Worm (Caenorhabditis elegans) whole organism, L1 larva: ENCODE data around the gene T12B5.15.

Source experiments
- C04F5.9 ChIP-seq: sonication (generic microtip); optimal IDR thresholded peaks from 2 replicates; lab custom pipeline; 2016; ENCODE audit warnings: missing genetic modification characterization, missing compliant biosample characterization
- C16A3.4 ChIP-seq: fragments of 150-350 bp; optimal IDR thresholded peaks from 2 replicates; lab custom pipeline; 2014; ENCODE audit warnings: missing biosample characterization, missing genetic modification characterization
- C34B4.2 ChIP-seq: sonication (generic microtip); optimal IDR thresholded peaks from 2 replicates; lab custom pipeline; 2017; ENCODE audit warnings: mild to moderate bottlenecking, missing genetic modification characterization, missing compliant biosample characterization
- F16B12.6 ChIP-seq: fragments of 150-350 bp; optimal IDR thresholded peaks from 2 replicates; lab custom pipeline; 2014; ENCODE audit warnings: missing biosample characterization, missing genetic modification characterization
- alr-1 ChIP-seq: fragments of 200-800 bp; sonication (Bioruptor generic); optimal IDR thresholded peaks from 2 replicates; lab custom pipeline; 2018; ENCODE audit warnings: borderline replicate concordance, mild to moderate bottlenecking, missing genetic modification characterization, missing compliant biosample characterization
- aly-2 ChIP-seq: fragments of 150-350 bp; optimal IDR thresholded peaks from 2 replicates; lab custom pipeline; 2014; ENCODE audit warnings: missing biosample characterization, missing genetic modification characterization
- blmp-1 ChIP-seq: fragments of 150-350 bp; optimal IDR thresholded peaks from 2 replicates; lab custom pipeline; 2014; ENCODE audit warnings: missing biosample characterization, missing genetic modification characterization
- ceh-63 ChIP-seq: fragments of 200-800 bp; sonication (Bioruptor generic); optimal IDR thresholded peaks from 2 replicates; lab custom pipeline; 2018; ENCODE audit warnings: mild to moderate bottlenecking, missing genetic modification characterization, missing compliant biosample characterization
- ceh-82 ChIP-seq, 3 experiments: fragments of 150-350 bp in 1 of 3; sonication (generic microtip) in 2 of 3; optimal IDR thresholded peaks; 2 replicates each; lab custom pipeline; 2014 to 2017; ENCODE audit warnings: missing biosample characterization in 3 of 3, missing genetic modification characterization in 3 of 3
- ceh-88 ChIP-seq: fragments of 200-800 bp; sonication (Bioruptor generic); IDR thresholded peaks from 2 replicates; pipeline ENCODE4 v1.3.6; 2022; ENCODE audit warnings: missing genetic modification characterization, missing compliant biosample characterization
- ceh-90 ChIP-seq: sonication (generic microtip); optimal IDR thresholded peaks from 2 replicates; lab custom pipeline; 2016; ENCODE audit warnings: missing genetic modification characterization, missing compliant biosample characterization
- dpl-1 ChIP-seq, 3 experiments: fragments of 150-350 bp in 2 of 3; sonication (generic microtip) in 1 of 3; optimal IDR thresholded peaks; 2 replicates each; lab custom pipeline; 2014 to 2017; ENCODE audit warnings: missing biosample characterization in 3 of 3, missing genetic modification characterization in 3 of 3, missing genetic modification reagents in 3 of 3
- efl-1 ChIP-seq, 4 experiments: fragments of 150-350 bp; optimal IDR thresholded peaks in 3 of 4; peaks in 1 of 4; 1 replicate in 1 of 4; 2 replicates in 3 of 4; lab custom pipeline; 2014; ENCODE audit warnings: missing biosample characterization in 2 of 4, missing genetic modification characterization in 2 of 4, missing genetic modification reagents in 2 of 4
- egl-13 ChIP-seq: sonication (generic microtip); optimal IDR thresholded peaks from 2 replicates; lab custom pipeline; 2016; ENCODE audit warnings: missing genotype, missing genetic modification reagents, missing genetic modification characterization, missing compliant biosample characterization
- elt-3 ChIP-seq, 6 experiments: fragments of 150-350 bp in 1 of 6; sonication (generic microtip); optimal IDR thresholded peaks; 2 replicates each; lab custom pipeline; 2017 to 2018; ENCODE audit warnings: missing biosample characterization in 6 of 6, missing genetic modification characterization in 6 of 6, inconsistent platforms in 1 of 6
- fkh-10 ChIP-seq: sonication (generic microtip); optimal IDR thresholded peaks from 2 replicates; lab custom pipeline; 2017; ENCODE audit warnings: missing biosample characterization, missing genetic modification reagents, missing genetic modification characterization
- fkh-4 ChIP-seq: sonication (generic microtip); optimal IDR thresholded peaks from 2 replicates; lab custom pipeline; 2016; ENCODE audit warnings: missing compliant biosample characterization, missing genetic modification characterization, borderline replicate concordance
- fos-1 ChIP-seq: fragments of 150-350 bp; optimal IDR thresholded peaks from 2 replicates; lab custom pipeline; 2014; ENCODE audit warnings: missing biosample characterization, missing genetic modification characterization
- grh-1 ChIP-seq: fragments of 200-800 bp; sonication (Bioruptor generic); IDR thresholded peaks from 2 replicates; pipeline ENCODE4 v1.3.6; 2022; ENCODE audit warnings: missing genetic modification reagents, missing genetic modification characterization, missing compliant biosample characterization
- hpl-2 ChIP-seq: fragments of 150-350 bp; optimal IDR thresholded peaks from 2 replicates; lab custom pipeline; 2014; ENCODE audit warnings: missing biosample characterization, missing genetic modification reagents, missing genetic modification characterization
- irx-1 ChIP-seq: sonication (generic microtip); optimal IDR thresholded peaks from 2 replicates; lab custom pipeline; 2016; ENCODE audit warnings: missing genetic modification characterization, missing compliant biosample characterization
- lin-14 ChIP-seq: fragments of 200-800 bp; sonication (Bioruptor generic); optimal IDR thresholded peaks from 2 replicates; lab custom pipeline; 2018; ENCODE audit warnings: mild to moderate bottlenecking, missing genetic modification characterization, moderate library complexity, missing compliant biosample characterization
- lin-15B ChIP-seq: fragments of 150-350 bp; sonication (generic microtip); optimal IDR thresholded peaks from 3 replicates; lab custom pipeline; 2014; ENCODE audit warnings: missing biosample characterization, missing genetic modification characterization
- lin-39 ChIP-seq: fragments of 150-350 bp; optimal IDR thresholded peaks from 2 replicates; lab custom pipeline; 2014; ENCODE audit warnings: missing biosample characterization, missing genetic modification reagents, missing genetic modification characterization
- lir-3 ChIP-seq: sonication (generic microtip); optimal IDR thresholded peaks from 2 replicates; lab custom pipeline; 2016; ENCODE audit warnings: mild to moderate bottlenecking, missing genetic modification characterization, moderate library complexity, missing compliant biosample characterization; ENCODE audit not compliant: poor library complexity
- lsy-2 ChIP-seq, 2 experiments: fragments of 150-350 bp; optimal IDR thresholded peaks; 2 replicates each; lab custom pipeline; 2014; ENCODE audit warnings: missing biosample characterization in 2 of 2, missing genetic modification characterization in 2 of 2
- mab-9 ChIP-seq: fragments of 200-800 bp; sonication (Bioruptor generic); IDR thresholded peaks from 2 replicates; pipeline ENCODE4 v1.3.6; 2022; ENCODE audit warnings: missing genetic modification reagents, missing genetic modification characterization, missing compliant biosample characterization
- mdl-1 ChIP-seq, 2 experiments: fragments of 150-350 bp; optimal IDR thresholded peaks; 2 replicates each; lab custom pipeline; 2014 to 2017; ENCODE audit warnings: missing biosample characterization in 2 of 2, missing genetic modification characterization in 2 of 2, inconsistent platforms in 1 of 2
- mef-2 ChIP-seq: fragments of 150-350 bp; optimal IDR thresholded peaks from 2 replicates; lab custom pipeline; 2014; ENCODE audit warnings: missing biosample characterization, missing genetic modification characterization
- mep-1 ChIP-seq: fragments of 150-350 bp; optimal IDR thresholded peaks from 2 replicates; lab custom pipeline; 2014; ENCODE audit warnings: missing biosample characterization, missing genetic modification characterization
- nhr-19 ChIP-seq: fragments of 200-800 bp; sonication (Bioruptor generic); conservative IDR thresholded peaks from 2 replicates; pipeline ENCODE4 v1.3.6; 2022; ENCODE audit warnings: missing genetic modification characterization, missing compliant biosample characterization
- nhr-47 ChIP-seq: sonication (generic microtip); optimal IDR thresholded peaks from 2 replicates; lab custom pipeline; 2016; ENCODE audit warnings: mild to moderate bottlenecking, missing genetic modification characterization, moderate library complexity, missing compliant biosample characterization
- nhr-71 ChIP-seq: sonication (generic microtip); optimal IDR thresholded peaks from 2 replicates; lab custom pipeline; 2016; ENCODE audit warnings: mild to moderate bottlenecking, missing genetic modification characterization, moderate library complexity, missing compliant biosample characterization
- nhr-77 ChIP-seq: fragments of 150-350 bp; optimal IDR thresholded peaks from 2 replicates; lab custom pipeline; 2014; ENCODE audit warnings: missing biosample characterization, missing genetic modification characterization
- nhr-84 ChIP-seq: sonication (generic microtip); optimal IDR thresholded peaks from 2 replicates; lab custom pipeline; 2017; ENCODE audit warnings: missing biosample characterization, missing genetic modification characterization
- nhr-85 ChIP-seq: sonication (generic microtip); peaks from one replicate; lab custom pipeline; 2016; ENCODE audit warnings: missing genetic modification characterization, inconsistent platforms, missing compliant biosample characterization
- pax-3 ChIP-seq: fragments of 200-800 bp; sonication (Bioruptor generic); optimal IDR thresholded peaks from 2 replicates; lab custom pipeline; 2018; ENCODE audit warnings: mild to moderate bottlenecking, missing genetic modification characterization, moderate library complexity, missing compliant biosample characterization
- rnt-1 ChIP-seq: sonication (generic microtip); optimal IDR thresholded peaks from 2 replicates; lab custom pipeline; 2016; ENCODE audit warnings: mild to moderate bottlenecking, missing genetic modification characterization, moderate library complexity, missing compliant biosample characterization
- skn-1 ChIP-seq: fragments of 150-350 bp; optimal IDR thresholded peaks from 2 replicates; lab custom pipeline; 2014; ENCODE audit warnings: missing biosample characterization, missing genetic modification characterization
- snpc-4 ChIP-seq: fragments of 150-350 bp; optimal IDR thresholded peaks from 2 replicates; lab custom pipeline; 2014; ENCODE audit warnings: missing biosample characterization, missing genetic modification characterization
- snu-23 ChIP-seq: sonication (generic microtip); optimal IDR thresholded peaks from 2 replicates; lab custom pipeline; 2016; ENCODE audit warnings: missing genetic modification characterization, missing compliant biosample characterization
- sox-4 ChIP-seq: sonication (generic microtip); optimal IDR thresholded peaks from 2 replicates; lab custom pipeline; 2016; ENCODE audit warnings: missing genetic modification characterization, missing compliant biosample characterization
- swsn-7 ChIP-seq: sonication (generic microtip); optimal IDR thresholded peaks from 2 replicates; lab custom pipeline; 2016; ENCODE audit warnings: missing genetic modification characterization, missing compliant biosample characterization
- tbx-2 ChIP-seq: sonication (generic microtip); optimal IDR thresholded peaks from 2 replicates; lab custom pipeline; 2016; ENCODE audit warnings: missing genetic modification characterization, missing compliant biosample characterization
- unc-130 ChIP-seq: fragments of 150-350 bp; optimal IDR thresholded peaks from 2 replicates; lab custom pipeline; 2017; ENCODE audit warnings: missing biosample characterization, missing genetic modification characterization, inconsistent platforms
- unc-30 ChIP-seq: sonication (generic microtip); optimal IDR thresholded peaks from 2 replicates; lab custom pipeline; 2017; ENCODE audit warnings: missing biosample characterization, missing genetic modification characterization
- unc-62 ChIP-seq: fragments of 150-350 bp; optimal IDR thresholded peaks from 2 replicates; lab custom pipeline; 2014; ENCODE audit warnings: missing biosample characterization, missing genetic modification reagents, missing genetic modification characterization
- unc-86 ChIP-seq: sonication (generic microtip); optimal IDR thresholded peaks from 2 replicates; lab custom pipeline; 2016; ENCODE audit warnings: missing genetic modification characterization, missing compliant biosample characterization
- unc-98 ChIP-seq: fragments of 200-800 bp; sonication (Bioruptor generic); IDR thresholded peaks from 2 replicates; pipeline ENCODE4 v1.3.6; 2022; ENCODE audit warnings: missing genetic modification characterization, missing compliant biosample characterization
- vab-15 ChIP-seq: sonication (generic microtip); optimal IDR thresholded peaks from 2 replicates; lab custom pipeline; 2017; ENCODE audit warnings: missing genotype, mild to moderate bottlenecking, missing genetic modification characterization, missing compliant biosample characterization
- zip-4 ChIP-seq: fragments of 200-800 bp; sonication (Bioruptor generic); optimal IDR thresholded peaks from 2 replicates; lab custom pipeline; 2018; ENCODE audit warnings: mild to moderate bottlenecking, missing genetic modification characterization, moderate library complexity, missing compliant biosample characterization
- ztf-4 ChIP-seq: fragments of 150-350 bp; optimal IDR thresholded peaks from 2 replicates; lab custom pipeline; 2014; ENCODE audit warnings: missing biosample characterization, missing genetic modification characterization

T12B5.15 gene

DNA sequence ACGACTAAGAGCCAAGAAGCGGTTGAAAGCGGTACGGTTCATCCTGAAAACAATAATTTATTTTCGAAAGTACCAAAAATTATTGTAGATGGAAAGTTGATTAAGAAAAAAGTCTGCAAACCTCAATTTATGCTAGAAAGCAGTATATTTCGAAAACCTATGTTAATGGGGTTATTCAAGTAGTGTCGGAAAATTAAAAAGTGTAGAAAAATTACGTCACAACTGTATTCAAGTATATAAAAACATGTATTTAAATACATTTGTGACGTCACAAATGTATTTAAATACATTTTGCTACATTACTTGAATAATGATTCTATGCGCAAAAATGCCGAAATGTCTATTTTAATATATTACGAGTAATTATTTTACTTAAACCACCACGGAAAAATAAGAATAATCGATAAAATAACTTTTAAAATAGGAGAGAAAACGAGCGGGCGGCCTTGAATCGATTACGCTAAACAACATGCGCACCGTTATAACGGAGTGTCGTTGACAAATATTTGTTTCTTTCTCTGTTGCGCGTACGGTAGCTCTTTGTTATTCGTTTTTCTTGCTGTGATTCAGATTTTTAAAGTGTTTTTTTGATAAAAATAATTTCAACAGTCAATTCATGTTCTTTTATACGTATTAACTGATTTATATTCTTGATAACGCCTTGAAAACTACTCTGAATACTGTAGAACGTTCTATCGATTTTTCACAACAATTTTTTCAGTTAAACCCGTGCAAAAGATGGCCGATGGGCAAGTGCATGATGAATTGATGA is 43.7 kb downstream of the T12B5.15 start, which contains the start of the genes F23H11.5 and bra-2 (continued):
- TF ChIP-seq ceh-63 (GFP tag; lab: Kevin White, UChicago) = no peak
- no peak for TF ChIP-seq unc-98 (GFP tag; lab: Robert Waterston, UW)
- TF ChIP-seq C34B4.2 (tag; lab: Kevin White, UChicago) = no peak
- peak; percentile 9 for TF ChIP-seq lir-3 (tag; lab: Kevin White, UChicago)
- TF ChIP-seq C16A3.4 = peak; percentile 48
- TF ChIP-seq C04F5.9 = no peak
- TF ChIP-seq unc-86 (tag; lab: Kevin White, UChicago) = no peak
- no peak for TF ChIP-seq nhr-77 (tag; lab: Kevin White, UChicago)
- TF ChIP-seq aly-2 = no peak
- TF ChIP-seq nhr-85 = no peak
- TF ChIP-seq swsn-7 (tag; lab: Kevin White, UChicago) = peak; percentile 5
- TF ChIP-seq elt-3 (tag; optimal IDR thresholded peaks at IDR 0.05; lab: Kevin White, UChicago) = peak in 1 of 6 experiments; percentile 5
- TF ChIP-seq nhr-84 = no peak
- peak; percentile 34 for TF ChIP-seq nhr-71 (tag; lab: Kevin White, UChicago)
- TF ChIP-seq unc-62 (GFP tag; lab: Kevin White, UChicago) = no peak
- no peak for TF ChIP-seq snpc-4 (tag; lab: Kevin White, UChicago)
- no peak for TF ChIP-seq ceh-88 (GFP tag; lab: Robert Waterston, UW)
- no peak for TF ChIP-seq tbx-2 (tag; lab: Kevin White, UChicago)
- peak; percentile 36 for TF ChIP-seq unc-130
- TF ChIP-seq ceh-82 (tag; optimal IDR thresholded peaks at IDR 0.05; lab: Kevin White, UChicago) = no peak
- TF ChIP-seq lin-14 (GFP tag; lab: Kevin White, UChicago) = no peak
- no peak for TF ChIP-seq lin-39 (tag; lab: Kevin White, UChicago)
- TF ChIP-seq grh-1 (GFP tag; lab: Robert Waterston, UW) = no peak
- TF ChIP-seq hpl-2 (GFP tag; lab: Kevin White, UChicago) = no peak
- no peak for TF ChIP-seq mep-1
- TF ChIP-seq blmp-1 (tag; lab: Kevin White, UChicago) = peak; percentile 57
- peak; percentile 50 to 82 for TF ChIP-seq lsy-2 (tag; optimal IDR thresholded peaks at IDR 0.05; lab: Kevin White, UChicago)
- no peak for TF ChIP-seq nhr-19
- no peak for TF ChIP-seq mef-2 (tag; lab: Kevin White, UChicago)
- TF ChIP-seq fos-1 (tag; lab: Kevin White, UChicago) = no peak
- TF ChIP-seq sox-4 (tag; lab: Kevin White, UChicago) = no peak
- no peak for TF ChIP-seq mdl-1 (tag; optimal IDR thresholded peaks at IDR 0.05; lab: Kevin White, UChicago)
- TF ChIP-seq efl-1 (optimal IDR thresholded peaks at IDR 0.05; lab: Kevin White, UChicago) = peak; percentile 24 to 35
- peak; percentile 32 to 79 for TF ChIP-seq efl-1 (GFP tag; optimal IDR thresholded peaks at IDR 0.05 in 1 of 2; lab: Kevin White, UChicago)
- no peak for TF ChIP-seq zip-4 (GFP tag; lab: Kevin White, UChicago)
- TF ChIP-seq fkh-4 (tag; lab: Kevin White, UChicago) = no peak
- TF ChIP-seq F16B12.6 (tag; lab: Kevin White, UChicago) = peak; percentile 27
- peak in 2 of 3 experiments; percentile 27 to 43 for TF ChIP-seq dpl-1 (GFP tag; optimal IDR thresholded peaks at IDR 0.05; lab: Kevin White, UChicago)
- no peak for TF ChIP-seq ztf-4 (tag; lab: Kevin White, UChicago)
- TF ChIP-seq rnt-1 (tag; lab: Kevin White, UChicago) = no peak
- no peak for TF ChIP-seq irx-1 (tag; lab: Kevin White, UChicago)
- TF ChIP-seq egl-13 (tag; lab: Kevin White, UChicago) = no peak
- TF ChIP-seq fkh-10 (GFP tag; lab: Kevin White, UChicago) = no peak
- TF ChIP-seq snu-23 (GFP tag; lab: Kevin White, UChicago) = peak; percentile 44
- TF ChIP-seq mab-9 = no peak
- no peak for TF ChIP-seq alr-1 (tag; lab: Kevin White, UChicago)
- TF ChIP-seq unc-30 = no peak
- TF ChIP-seq pax-3 (tag; lab: Kevin White, UChicago) = no peak
- TF ChIP-seq vab-15 (tag; lab: Kevin White, UChicago) = no peak
- TF ChIP-seq nhr-47 (tag; lab: Kevin White, UChicago) = peak; percentile 31
- no peak for TF ChIP-seq ceh-90 (tag; lab: Kevin White, UChicago)
- TF ChIP-seq skn-1 = peak; percentile 14
- TF ChIP-seq lin-15B (tag; lab: Kevin White, UChicago) = no peak
